Worm (Caenorhabditis elegans) whole organism, L2 larva: Measurements from ENCODE around the gene mif-1.

Source experiments
- C34F6.9 ChIP-seq: fragments of 150-350 bp; optimal IDR thresholded peaks from 2 replicates; lab custom pipeline; 2014; ENCODE audit warnings: missing biosample characterization, missing genetic modification characterization
- F13H6.1 ChIP-seq: sonication (generic microtip); optimal IDR thresholded peaks from 2 replicates; lab custom pipeline; 2016; ENCODE audit warnings: missing genetic modification characterization, missing compliant biosample characterization
- R02D3.7 ChIP-seq: fragments of 150-350 bp; optimal IDR thresholded peaks from 2 replicates; lab custom pipeline; 2014; ENCODE audit warnings: missing biosample characterization, missing genetic modification characterization
- ZK546.5 ChIP-seq: sonication (generic microtip); optimal IDR thresholded peaks from 2 replicates; lab custom pipeline; 2017; ENCODE audit warnings: missing biosample characterization, missing genetic modification characterization
- aly-2 ChIP-seq: fragments of 150-350 bp; optimal IDR thresholded peaks from 2 replicates; lab custom pipeline; 2014; ENCODE audit warnings: missing biosample characterization, missing genetic modification characterization
- ceh-16 ChIP-seq: fragments of 150-350 bp; optimal IDR thresholded peaks from 2 replicates; lab custom pipeline; 2014; ENCODE audit warnings: missing biosample characterization, missing genetic modification characterization
- crh-2 ChIP-seq: sonication (generic microtip); optimal IDR thresholded peaks from 2 replicates; lab custom pipeline; 2017; ENCODE audit warnings: missing biosample characterization, missing genetic modification characterization
- elt-1 ChIP-seq: fragments of 150-350 bp; optimal IDR thresholded peaks from 2 replicates; lab custom pipeline; 2014; ENCODE audit warnings: missing biosample characterization, missing genetic modification characterization
- elt-3 ChIP-seq: sonication (generic microtip); optimal IDR thresholded peaks from 2 replicates; lab custom pipeline; 2017; ENCODE audit warnings: missing biosample characterization, missing genetic modification characterization
- fos-1 ChIP-seq: fragments of 150-350 bp; optimal IDR thresholded peaks from 2 replicates; lab custom pipeline; 2014; ENCODE audit warnings: missing biosample characterization, missing genetic modification characterization
- gmeb-1 ChIP-seq: fragments of 150-350 bp; optimal IDR thresholded peaks from 2 replicates; lab custom pipeline; 2014; ENCODE audit warnings: missing biosample characterization, missing genetic modification characterization
- lin-11 ChIP-seq: fragments of 150-350 bp; sonication (generic microtip); optimal IDR thresholded peaks from 2 replicates; lab custom pipeline; 2014; ENCODE audit warnings: missing biosample characterization, missing genetic modification characterization, inconsistent platforms, mixed read lengths
- lin-13 ChIP-seq: fragments of 150-350 bp; optimal IDR thresholded peaks from 2 replicates; lab custom pipeline; 2014; ENCODE audit warnings: missing biosample characterization, missing genetic modification reagents, missing genetic modification characterization
- lin-39 ChIP-seq: fragments of 150-350 bp; optimal IDR thresholded peaks from 2 replicates; lab custom pipeline; 2014; ENCODE audit warnings: missing biosample characterization, missing genetic modification reagents, missing genetic modification characterization
- lsy-2 ChIP-seq, 2 experiments: fragments of 150-350 bp in 1 of 2; sonication (generic microtip) in 1 of 2; optimal IDR thresholded peaks; 2 replicates each; lab custom pipeline; 2014 to 2017; ENCODE audit warnings: missing biosample characterization in 2 of 2, missing genetic modification characterization in 2 of 2
- mab-5 ChIP-seq: fragments of 150-350 bp; optimal IDR thresholded peaks from 2 replicates; lab custom pipeline; 2014; ENCODE audit warnings: missing biosample characterization, missing genetic modification characterization
- mdl-1 ChIP-seq, 2 experiments: fragments of 150-350 bp in 1 of 2; sonication (generic microtip) in 1 of 2; optimal IDR thresholded peaks; 2 replicates each; lab custom pipeline; 2017; ENCODE audit warnings: missing biosample characterization in 2 of 2, missing genetic modification characterization in 2 of 2
- nhr-10 ChIP-seq: sonication (generic microtip); optimal IDR thresholded peaks from 2 replicates; lab custom pipeline; 2017; ENCODE audit warnings: missing biosample characterization, missing genetic modification characterization
- nhr-12 ChIP-seq: fragments of 150-350 bp; optimal IDR thresholded peaks from 2 replicates; lab custom pipeline; 2014; ENCODE audit warnings: missing biosample characterization, missing genetic modification characterization
- nhr-129 ChIP-seq: fragments of 150-350 bp; optimal IDR thresholded peaks from 2 replicates; lab custom pipeline; 2014; ENCODE audit warnings: missing biosample characterization, missing genetic modification characterization
- nhr-21 ChIP-seq: fragments of 150-350 bp; optimal IDR thresholded peaks from 2 replicates; lab custom pipeline; 2014; ENCODE audit warnings: missing biosample characterization, missing genetic modification characterization
- nhr-23 ChIP-seq: fragments of 150-350 bp; optimal IDR thresholded peaks from 2 replicates; lab custom pipeline; 2014; ENCODE audit warnings: missing biosample characterization, missing genetic modification reagents, missing genetic modification characterization
- nhr-25 ChIP-seq: fragments of 150-350 bp; sonication (generic microtip); optimal IDR thresholded peaks from 3 replicates; lab custom pipeline; 2014; ENCODE audit warnings: missing biosample characterization, missing genetic modification characterization
- nhr-6 ChIP-seq: fragments of 150-350 bp; optimal IDR thresholded peaks from 2 replicates; lab custom pipeline; 2014; ENCODE audit warnings: missing biosample characterization, missing genetic modification characterization
- nhr-77 ChIP-seq: fragments of 150-350 bp; optimal IDR thresholded peaks from 2 replicates; lab custom pipeline; 2014; ENCODE audit warnings: missing biosample characterization, missing genetic modification characterization
- sem-4 ChIP-seq: fragments of 150-350 bp; optimal IDR thresholded peaks from 2 replicates; lab custom pipeline; 2014; ENCODE audit warnings: missing biosample characterization, missing genetic modification reagents, missing genetic modification characterization
- sma-3 ChIP-seq: sonication (generic microtip); optimal IDR thresholded peaks from 2 replicates; lab custom pipeline; 2016; ENCODE audit warnings: missing genetic modification reagents, missing genetic modification characterization, missing compliant biosample characterization
- sma-9 ChIP-seq, 2 experiments: fragments of 150-350 bp in 1 of 2; sonication (generic microtip) in 1 of 2; optimal IDR thresholded peaks; 2 replicates each; lab custom pipeline; 2014 to 2016; ENCODE audit warnings: missing genetic modification characterization in 2 of 2, mild to moderate bottlenecking in 1 of 2, missing biosample characterization in 1 of 2, missing compliant biosample characterization in 1 of 2, missing genetic modification reagents in 1 of 2, moderate library complexity in 1 of 2
- snpc-4 ChIP-seq: fragments of 150-350 bp; optimal IDR thresholded peaks from 2 replicates; lab custom pipeline; 2014; ENCODE audit warnings: missing biosample characterization, missing genetic modification characterization
- unc-39 ChIP-seq: fragments of 150-350 bp; optimal IDR thresholded peaks from 2 replicates; lab custom pipeline; 2014; ENCODE audit warnings: missing biosample characterization, missing genetic modification characterization
- unc-55 ChIP-seq: fragments of 150-350 bp; sonication (generic microtip); optimal IDR thresholded peaks from 3 replicates; lab custom pipeline; 2014; ENCODE audit warnings: missing biosample characterization, missing genetic modification reagents, missing genetic modification characterization
- unc-62 ChIP-seq: fragments of 150-350 bp; optimal IDR thresholded peaks from 2 replicates; lab custom pipeline; 2014; ENCODE audit warnings: missing biosample characterization, missing genetic modification reagents, missing genetic modification characterization
- zag-1 ChIP-seq: fragments of 150-350 bp; optimal IDR thresholded peaks from 2 replicates; lab custom pipeline; 2014; ENCODE audit warnings: missing biosample characterization, missing genetic modification characterization

The mif-1 gene

DNA sequence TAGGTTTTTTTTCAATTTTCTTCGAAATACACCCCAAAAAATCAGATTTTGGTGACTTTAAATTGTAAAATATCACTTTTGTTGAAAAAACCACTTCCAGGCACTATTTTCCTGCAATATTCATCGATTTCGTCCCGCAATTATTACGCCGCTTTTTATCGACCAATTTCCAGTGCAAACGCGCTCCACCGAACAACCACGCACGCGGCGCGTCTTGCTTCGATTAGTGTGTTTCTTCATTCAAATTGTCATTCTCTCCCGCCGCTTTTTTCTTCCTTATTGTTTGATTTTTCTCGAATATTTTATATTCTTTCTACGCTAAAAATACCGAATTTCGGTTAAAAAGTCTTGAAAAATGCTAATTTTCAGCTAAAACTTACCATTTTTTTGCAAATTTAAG is 22.3 kb upstream of the mif-1 start:
- peak; percentile 35 for TF ChIP-seq gmeb-1 (tag; lab: Kevin White, UChicago)
- peak in 1 of 2 experiments; percentile 78 for TF ChIP-seq mdl-1 (tag; optimal IDR thresholded peaks at IDR 0.05; lab: Kevin White, UChicago)
- peak; percentile 48 for TF ChIP-seq fos-1 (tag; lab: Kevin White, UChicago)
- TF ChIP-seq C34F6.9 (tag; lab: Kevin White, UChicago) = peak; percentile 87
- peak; percentile 0 for TF ChIP-seq sma-9 (GFP tag; optimal IDR thresholded peaks at IDR 0.05; lab: Kevin White, UChicago)
- TF ChIP-seq sma-9 (tag; optimal IDR thresholded peaks at IDR 0.05; lab: Kevin White, UChicago) = no peak
- TF ChIP-seq F13H6.1 (tag; lab: Kevin White, UChicago) = peak; percentile 38
- peak; percentile 36 to 85 for TF ChIP-seq lsy-2 (tag; optimal IDR thresholded peaks at IDR 0.05; lab: Kevin White, UChicago)
- no peak for TF ChIP-seq unc-62
- peak; percentile 3 for TF ChIP-seq snpc-4 (tag; lab: Kevin White, UChicago)
- TF ChIP-seq nhr-23 (tag; lab: Kevin White, UChicago) = no peak
- TF ChIP-seq ZK546.5 (tag; lab: Kevin White, UChicago) = no peak
- TF ChIP-seq sem-4 (tag; lab: Kevin White, UChicago) = peak; percentile 84
- TF ChIP-seq sma-3 = peak; percentile 53
- no peak for TF ChIP-seq R02D3.7 (tag; lab: Kevin White, UChicago)
- TF ChIP-seq unc-55 = peak; percentile 85
- no peak for TF ChIP-seq nhr-6 (tag; lab: Kevin White, UChicago)
- TF ChIP-seq lin-11 (tag; lab: Kevin White, UChicago) = peak; percentile 49
- TF ChIP-seq zag-1 (tag; lab: Kevin White, UChicago) = peak; percentile 13
- TF ChIP-seq mab-5 (tag; lab: Kevin White, UChicago) = peak; percentile 22
- peak; percentile 43 for TF ChIP-seq nhr-129 (tag; lab: Kevin White, UChicago)
- TF ChIP-seq lin-13 (GFP tag; lab: Kevin White, UChicago) = peak; percentile 51
- TF ChIP-seq nhr-25 = peak; percentile 21
- peak; percentile 74 for TF ChIP-seq crh-2 (tag; lab: Kevin White, UChicago)
- TF ChIP-seq unc-39 (tag; lab: Kevin White, UChicago) = no peak
- TF ChIP-seq, all 48 proteins: peak for 18

DNA sequence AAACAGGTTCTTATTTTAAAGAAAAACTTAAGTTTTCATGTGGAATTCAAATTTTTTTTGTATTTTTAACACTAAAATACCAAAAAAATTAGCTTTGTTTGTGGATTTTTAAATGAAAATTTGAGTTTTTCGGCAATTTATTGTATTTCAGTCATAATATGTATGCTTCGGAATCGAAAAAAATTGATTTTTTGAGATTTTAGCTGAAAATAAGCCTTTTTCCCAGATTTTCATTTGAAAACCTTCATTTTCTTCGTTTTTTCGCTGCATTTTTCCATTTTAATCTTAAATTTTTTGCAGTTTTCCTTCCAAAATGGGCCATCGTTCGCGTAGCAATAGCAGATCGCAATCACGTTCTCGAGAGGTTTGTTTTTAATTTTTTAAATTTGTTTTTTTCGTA is 21.8 kb upstream of the mif-1 start, which contains the start of gene rsp-8:
Gene rsp-8, plus strand, starts transcription at position 301 of the 400 bp plus-strand sequence.
- TF ChIP-seq mdl-1 (tag; optimal IDR thresholded peaks at IDR 0.05; lab: Kevin White, UChicago) = no peak
- no peak for TF ChIP-seq snpc-4 (tag; lab: Kevin White, UChicago)
- TF ChIP-seq nhr-6 (tag; lab: Kevin White, UChicago) = no peak
- no peak for TF ChIP-seq sem-4 (tag; lab: Kevin White, UChicago)
- TF ChIP-seq ceh-16 (tag; lab: Kevin White, UChicago) = no peak
- TF ChIP-seq aly-2 (tag; lab: Kevin White, UChicago) = no peak
- no peak for TF ChIP-seq nhr-10 (tag; lab: Kevin White, UChicago)
- no peak for TF ChIP-seq elt-3 (tag; lab: Kevin White, UChicago)

DNA sequence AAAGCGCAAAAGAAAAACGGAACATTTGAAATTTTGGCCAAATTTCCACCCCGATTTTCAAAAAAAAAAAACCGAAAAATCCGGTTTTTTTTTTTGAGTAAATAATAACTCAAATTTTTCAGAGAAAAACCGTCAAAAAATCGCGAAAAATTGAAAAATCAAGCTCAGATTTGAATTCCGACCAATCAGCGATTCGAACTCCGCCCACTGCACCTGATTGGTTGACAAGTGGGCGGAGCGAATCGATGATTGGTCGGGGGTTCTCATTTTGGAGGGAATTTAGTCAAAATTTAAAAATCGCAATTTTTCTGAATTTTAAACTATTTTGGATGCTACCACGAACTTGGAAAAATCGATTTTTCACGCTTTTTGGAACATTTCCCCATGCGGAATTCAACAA is 18.9 kb upstream of the mif-1 start:
- TF ChIP-seq mab-5 (tag; lab: Kevin White, UChicago) = no peak
- TF ChIP-seq zag-1 (tag; lab: Kevin White, UChicago) = no peak
- TF ChIP-seq nhr-77 (tag; lab: Kevin White, UChicago) = no peak
- TF ChIP-seq unc-39 (tag; lab: Kevin White, UChicago) = no peak
- TF ChIP-seq snpc-4 (tag; lab: Kevin White, UChicago) = no peak
- TF ChIP-seq lin-39 = no peak
- TF ChIP-seq mdl-1 (tag; optimal IDR thresholded peaks at IDR 0.05; lab: Kevin White, UChicago) = no peak
- no peak for TF ChIP-seq unc-55
- TF ChIP-seq nhr-21 = no peak
- no peak for TF ChIP-seq ZK546.5 (tag; lab: Kevin White, UChicago)
- TF ChIP-seq nhr-12 (tag; lab: Kevin White, UChicago) = no peak

DNA sequence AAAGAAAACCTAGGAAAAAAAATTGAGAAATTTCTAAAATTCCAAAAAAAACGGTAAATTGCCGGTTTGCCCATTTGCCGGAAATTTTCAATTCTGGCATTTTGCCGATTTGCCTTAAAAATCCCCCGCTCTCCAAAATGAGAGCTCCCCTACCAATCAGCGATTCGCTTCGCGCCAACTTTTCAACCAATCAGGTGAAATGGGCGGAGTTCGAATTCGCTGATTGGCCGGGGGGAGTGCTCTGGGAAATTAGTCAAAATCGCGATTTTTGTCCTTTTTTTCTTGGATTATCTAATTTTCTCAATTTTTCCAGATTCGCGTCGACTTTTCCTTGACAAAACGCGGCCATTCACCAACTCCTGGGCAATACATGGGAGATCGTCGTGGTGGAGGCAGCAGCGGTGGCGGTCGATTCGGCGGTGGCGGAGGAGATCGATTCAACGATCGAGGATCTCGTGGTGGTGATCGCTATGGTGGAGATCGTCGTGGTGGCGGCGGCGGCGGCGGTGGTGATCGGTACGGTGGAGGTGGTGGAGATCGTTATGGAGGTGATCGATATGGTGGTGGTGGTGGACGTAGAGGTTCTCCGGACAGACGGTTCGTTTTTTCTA is 18.3 kb upstream of the mif-1 start:
- TF ChIP-seq sma-3 (no peak), C34F6.9 (tag; lab: Kevin White, UChicago) (no peak), elt-1 (tag; lab: Kevin White, UChicago) (no peak)
